Worm (Caenorhabditis elegans): ENCODE data around the gene Y55F3AM.11.
A peak's percentile ranks its signal among the peaks of the same experiment; 100 is the strongest.

Gene Y55F3AM.11

ce11 chrIV:1044287-1044686 lies at the start of gene Y55F3AM.11:
Y55F3AM.11 (minus strand) TSS chrIV:1044387.
- no peak for TF ChIP-seq W03F9.2 (tag; optimal IDR thresholded peaks at IDR 0.05)
- TF ChIP-seq dao-5 (tag; optimal IDR thresholded peaks at IDR 0.05) = no peak
- TF ChIP-seq him-1 (tag; optimal IDR thresholded peaks at IDR 0.05) = no peak

DNA sequence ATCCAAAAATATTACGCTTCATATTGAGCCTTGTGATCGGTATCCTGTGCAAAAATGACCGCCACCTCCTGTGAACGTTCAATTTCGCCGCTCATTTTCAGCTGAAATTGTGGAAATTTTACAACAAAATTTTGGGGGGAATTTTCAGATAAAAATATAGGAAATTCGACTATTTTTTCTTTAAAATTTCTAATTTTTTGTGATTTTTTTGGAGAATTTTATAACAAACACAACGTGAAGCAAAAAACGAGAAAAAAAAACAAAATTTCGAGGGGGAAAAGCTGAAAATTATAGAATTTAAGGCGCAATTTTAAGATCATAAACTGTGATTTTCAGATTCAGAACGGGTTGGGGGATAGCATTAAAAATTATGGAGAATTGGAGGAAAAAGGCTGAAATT lies 42.7 kb upstream of the Y55F3AM.11 start, which contains the start of gene csn-4:
Gene csn-4, minus strand, starts transcription at position 101 of the 400 bp plus-strand sequence.
- TF ChIP-seq W03F9.2 (tag; optimal IDR thresholded peaks at IDR 0.05) (no peak), dao-5 (tag; optimal IDR thresholded peaks at IDR 0.05) (no peak), him-1 (tag; optimal IDR thresholded peaks at IDR 0.05) (no peak)

ce11 chrIV:1075484-1075883 lies 31.3 kb upstream of the Y55F3AM.11 start:
- no peak for TF ChIP-seq dao-5 (tag; optimal IDR thresholded peaks at IDR 0.05)
- no peak for TF ChIP-seq him-1 (tag; optimal IDR thresholded peaks at IDR 0.05)
- no peak for TF ChIP-seq W03F9.2 (tag; optimal IDR thresholded peaks at IDR 0.05)

ce11 chrIV:1074069-1074468 lies 29.9 kb upstream of the Y55F3AM.11 start:
- no peak for TF ChIP-seq W03F9.2 (tag; optimal IDR thresholded peaks at IDR 0.05)
- no peak for TF ChIP-seq him-1 (tag; optimal IDR thresholded peaks at IDR 0.05)
- TF ChIP-seq dao-5 (tag; optimal IDR thresholded peaks at IDR 0.05) = no peak

DNA sequence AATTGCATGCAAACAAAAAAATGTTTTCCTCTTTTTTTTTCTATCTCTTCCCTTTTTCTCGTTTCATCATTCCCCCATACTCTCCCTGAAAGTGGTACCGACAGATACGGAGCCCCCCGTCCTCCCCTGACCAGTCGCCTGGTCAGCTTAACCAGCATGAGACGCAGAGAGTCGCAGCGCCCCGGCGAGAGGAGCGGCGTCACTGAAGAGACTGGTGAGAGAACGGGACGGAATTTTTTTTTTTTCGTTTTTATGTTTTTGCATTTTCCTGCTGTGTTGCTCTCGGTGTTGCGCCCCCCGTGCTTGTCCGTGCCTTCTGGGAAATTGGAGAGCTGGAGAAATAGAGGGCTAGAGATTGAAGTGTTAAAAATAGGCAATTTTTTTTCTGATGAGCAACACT lies 26.2 kb upstream of the Y55F3AM.11 start:
- no peak for TF ChIP-seq dao-5 (tag; optimal IDR thresholded peaks at IDR 0.05)
- TF ChIP-seq W03F9.2 (tag; optimal IDR thresholded peaks at IDR 0.05) = peak; percentile 14
- peak; percentile 77 for TF ChIP-seq him-1 (tag; optimal IDR thresholded peaks at IDR 0.05)

DNA sequence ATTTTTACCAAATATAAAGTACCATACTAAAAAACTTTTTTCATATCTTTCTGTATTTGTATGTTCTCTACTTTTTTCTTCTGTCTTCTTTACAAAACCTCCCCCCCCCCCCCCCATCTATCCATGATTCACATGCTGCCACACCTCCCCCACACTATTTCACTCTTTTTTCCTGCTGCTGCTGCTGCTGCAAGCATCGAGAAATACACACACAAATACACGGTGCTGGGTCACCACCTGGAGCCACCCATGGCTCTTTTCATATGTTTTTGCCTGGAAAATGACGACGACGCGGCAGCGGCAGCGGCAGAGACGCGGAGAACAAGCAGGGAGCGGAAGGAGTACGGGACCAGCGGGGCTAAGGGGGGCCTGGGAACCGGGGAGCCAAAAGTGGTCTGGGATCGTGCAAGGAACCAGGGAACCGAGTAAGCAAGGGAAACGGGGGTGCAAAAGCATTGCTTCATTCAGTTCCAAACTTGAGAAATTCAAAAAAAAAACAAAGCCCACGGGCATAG lies 24.6 kb upstream of the Y55F3AM.11 start:
- TF ChIP-seq W03F9.2 (tag; optimal IDR thresholded peaks at IDR 0.05) (no peak), him-1 (tag; optimal IDR thresholded peaks at IDR 0.05) (no peak), dao-5 (tag; optimal IDR thresholded peaks at IDR 0.05) (no peak)

DNA sequence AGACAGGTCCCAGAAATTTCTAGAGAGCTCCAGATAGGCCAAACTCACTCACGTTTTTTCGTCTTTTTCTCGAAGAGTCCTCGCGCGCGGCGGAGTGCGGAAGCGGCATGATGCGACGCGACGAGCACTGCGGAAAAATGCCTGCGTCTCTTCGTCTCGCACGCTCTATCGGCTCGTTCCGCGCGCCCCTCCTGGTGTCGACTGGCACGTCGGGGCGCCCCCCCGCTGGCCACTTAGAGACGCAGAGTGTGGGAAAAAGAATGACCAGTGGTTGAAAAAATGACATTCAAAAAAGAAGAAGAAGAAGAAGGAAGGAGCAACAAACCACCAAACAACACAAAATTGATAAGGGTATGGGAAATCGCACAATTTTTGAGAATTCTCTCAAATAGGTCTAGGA lies 23.2 kb upstream of the Y55F3AM.11 start, which contains the start of gene znf-782:
Gene znf-782, minus strand, starts transcription at position 96 of the 400 bp plus-strand sequence.
- no peak for TF ChIP-seq W03F9.2 (tag; optimal IDR thresholded peaks at IDR 0.05)
- TF ChIP-seq him-1 (tag; optimal IDR thresholded peaks at IDR 0.05) = no peak
- no peak for TF ChIP-seq dao-5 (tag; optimal IDR thresholded peaks at IDR 0.05)

ce11 chrIV:1065569-1065968 lies 21.4 kb upstream of the Y55F3AM.11 start:
- no peak for TF ChIP-seq dao-5 (tag; optimal IDR thresholded peaks at IDR 0.05)
- TF ChIP-seq him-1 (tag; optimal IDR thresholded peaks at IDR 0.05) = no peak
- no peak for TF ChIP-seq W03F9.2 (tag; optimal IDR thresholded peaks at IDR 0.05)

ce11 chrIV:1064289-1064848 lies 20.2 kb upstream of the Y55F3AM.11 start:
- TF ChIP-seq dao-5 (tag; optimal IDR thresholded peaks at IDR 0.05) = no peak

ce11 chrIV:1063058-1063457 lies 18.9 kb upstream of the Y55F3AM.11 start:
- TF ChIP-seq him-1 (tag; optimal IDR thresholded peaks at IDR 0.05) (no peak), W03F9.2 (tag; optimal IDR thresholded peaks at IDR 0.05) (no peak), dao-5 (tag; optimal IDR thresholded peaks at IDR 0.05) (no peak)

DNA sequence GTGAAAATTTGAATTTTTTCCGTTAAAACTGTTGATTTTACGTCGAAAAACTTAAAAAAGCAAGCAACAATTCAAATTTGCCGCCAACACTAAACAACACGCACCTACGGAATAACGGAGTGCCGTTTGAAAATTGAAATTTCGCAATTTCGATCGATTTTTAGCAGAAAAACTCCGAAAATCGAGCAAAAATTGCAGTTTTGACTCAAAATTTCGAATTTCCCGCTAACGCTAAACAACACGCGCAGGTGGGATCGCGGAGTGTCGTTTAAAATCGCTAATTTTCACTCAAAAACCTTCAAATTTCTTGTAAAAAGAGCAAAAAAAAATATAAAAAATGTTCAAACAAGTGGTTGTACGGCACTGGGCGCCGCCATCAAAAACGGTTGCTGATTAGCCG lies 14.3 kb upstream of the Y55F3AM.11 start:
- TF ChIP-seq W03F9.2 (tag; optimal IDR thresholded peaks at IDR 0.05) = no peak
- no peak for TF ChIP-seq dao-5 (tag; optimal IDR thresholded peaks at IDR 0.05)
- TF ChIP-seq him-1 (tag; optimal IDR thresholded peaks at IDR 0.05) = no peak

DNA sequence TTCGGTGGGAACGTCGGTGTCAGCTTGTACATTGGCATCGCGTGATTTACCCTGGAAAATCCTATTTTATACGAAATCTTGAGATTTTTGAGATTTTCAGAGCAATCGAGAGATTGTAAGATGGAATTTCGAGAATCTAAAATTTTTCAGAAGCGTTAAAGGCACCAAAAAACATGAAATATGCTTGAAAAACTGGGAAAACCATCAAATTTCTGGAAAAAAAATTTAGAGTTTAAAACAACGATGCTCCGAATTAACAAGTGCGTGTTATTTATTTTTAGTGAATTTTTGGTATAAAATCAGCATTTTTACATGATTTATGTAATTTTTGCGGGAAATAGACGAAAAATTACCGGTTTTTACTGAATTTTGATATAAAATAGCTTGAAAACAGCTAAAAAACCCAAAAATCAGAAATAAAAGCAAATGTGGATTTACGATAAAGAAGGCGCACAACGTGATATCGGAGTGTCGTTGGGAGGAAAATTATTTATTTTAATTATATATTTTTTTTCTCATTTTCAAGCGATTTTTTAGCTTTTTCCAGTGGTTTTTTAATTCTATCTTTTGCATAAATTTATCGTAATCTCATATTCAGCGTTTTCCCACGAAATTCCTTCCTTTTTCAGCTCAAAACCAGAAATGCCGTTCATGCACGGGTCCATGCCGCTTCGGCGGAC lies 12.2 kb upstream of the Y55F3AM.11 start, which contains the start of the genes Y55F3AM.13 and mrps-25:
Gene Y55F3AM.13, minus strand, starts transcription at position 51 of the 680 bp plus-strand sequence.
Gene mrps-25, plus strand, starts transcription at position 630 of the 680 bp plus-strand sequence.
- TF ChIP-seq W03F9.2 (tag; optimal IDR thresholded peaks at IDR 0.05) (no peak), dao-5 (tag; optimal IDR thresholded peaks at IDR 0.05) (no peak), him-1 (tag; optimal IDR thresholded peaks at IDR 0.05) (no peak)

DNA sequence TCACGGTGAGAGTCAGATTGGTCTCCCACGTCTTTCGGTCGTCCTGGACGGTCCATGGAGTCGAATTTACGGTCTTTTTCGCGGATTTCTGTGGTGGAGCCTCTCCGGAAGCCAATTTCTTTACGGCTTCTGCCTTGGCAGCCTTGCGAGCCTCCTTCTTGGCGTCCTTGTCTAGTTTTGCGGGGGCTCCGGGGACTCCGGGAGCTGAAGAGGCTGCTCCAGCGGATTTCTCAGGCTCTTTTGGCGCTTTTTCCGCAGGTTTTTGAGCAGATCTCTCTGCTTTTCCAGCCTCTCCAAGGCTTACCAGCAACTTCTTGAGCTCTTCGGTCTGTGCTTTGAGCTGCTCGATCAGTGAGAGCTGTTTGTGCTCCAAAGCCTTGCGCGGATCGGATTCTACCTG lies 11.5 kb upstream of the Y55F3AM.11 start:
- TF ChIP-seq him-1 (tag; optimal IDR thresholded peaks at IDR 0.05) (no peak), W03F9.2 (tag; optimal IDR thresholded peaks at IDR 0.05) (no peak), dao-5 (tag; optimal IDR thresholded peaks at IDR 0.05) (no peak)

ce11 chrIV:1054736-1055135 lies 10.5 kb upstream of the Y55F3AM.11 start, which contains the start of gene dcap-1:
dcap-1 (minus strand) TSS chrIV:1054794.
- TF ChIP-seq dao-5 (tag; optimal IDR thresholded peaks at IDR 0.05) (no peak), W03F9.2 (tag; optimal IDR thresholded peaks at IDR 0.05) (no peak), him-1 (tag; optimal IDR thresholded peaks at IDR 0.05) (no peak)

Data from whole organism, L4/young adult.